Fruit fly (Drosophila melanogaster) whole organism, prepupa: Measurements from ENCODE around the gene goe.

Experiments
- CG10631 ChIP-seq: fragments of 200-800 bp; sonication (Bioruptor generic); optimal IDR thresholded peaks from 2 replicates; lab custom pipeline; 2016; ENCODE audit warnings: missing biosample characterization, missing genetic modification characterization
- CG16779 ChIP-seq: fragments of 200-800 bp; sonication (Bioruptor generic); optimal IDR thresholded peaks from 3 replicates; lab custom pipeline; 2017; ENCODE audit warnings: missing biosample characterization, mild to moderate bottlenecking, missing genetic modification characterization
- CG3032 ChIP-seq: fragments of 200-800 bp; optimal IDR thresholded peaks from 2 replicates; lab custom pipeline; 2019; ENCODE audit warnings: missing biosample characterization, mild to moderate bottlenecking, missing genetic modification characterization, moderate library complexity
- CG32006 ChIP-seq: fragments of 200-800 bp; sonication (Bioruptor generic); optimal IDR thresholded peaks from 3 replicates; lab custom pipeline; 2017; ENCODE audit warnings: missing biosample characterization, mild to moderate bottlenecking, missing genetic modification characterization
- CG6792 ChIP-seq: fragments of 200-800 bp; sonication (Bioruptor generic); optimal IDR thresholded peaks from 3 replicates; lab custom pipeline; 2016; ENCODE audit warnings: missing biosample characterization, missing genetic modification characterization
- CG6854 ChIP-seq: fragments of 200-800 bp; sonication (Bioruptor generic); optimal IDR thresholded peaks from 2 replicates; lab custom pipeline; 2017; ENCODE audit warnings: missing biosample characterization, mild to moderate bottlenecking, missing genetic modification characterization
- CG8319 ChIP-seq: fragments of 200-800 bp; sonication (Bioruptor generic); optimal IDR thresholded peaks from 3 replicates; lab custom pipeline; 2016; ENCODE audit warnings: missing biosample characterization, missing genetic modification characterization
- Eip75B ChIP-seq: fragments of 200-800 bp; sonication (Bioruptor generic); optimal IDR thresholded peaks from 3 replicates; lab custom pipeline; 2016; ENCODE audit warnings: missing biosample characterization, missing genetic modification characterization
- Ets21C ChIP-seq: fragments of 200-800 bp; sonication (Bioruptor generic); optimal IDR thresholded peaks from 3 replicates; lab custom pipeline; 2016; ENCODE audit warnings: missing biosample characterization, missing genetic modification characterization
- Met ChIP-seq: fragments of 200-800 bp; sonication (Bioruptor generic); optimal IDR thresholded peaks from 3 replicates; lab custom pipeline; 2016; ENCODE audit warnings: missing biosample characterization, missing genetic modification characterization
- Sox14 ChIP-seq: fragments of 200-800 bp; sonication (Bioruptor generic); optimal IDR thresholded peaks from 3 replicates; lab custom pipeline; 2016; ENCODE audit warnings: missing biosample characterization, missing genetic modification characterization
- achi ChIP-seq: fragments of 200-800 bp; sonication (Bioruptor generic); optimal IDR thresholded peaks from 3 replicates; lab custom pipeline; 2016; ENCODE audit warnings: missing biosample characterization, missing genetic modification characterization
- ss ChIP-seq, 2 experiments: fragments of 200-800 bp; sonication (Bioruptor generic); optimal IDR thresholded peaks; 2 replicates in 1 of 2; 3 replicates in 1 of 2; lab custom pipeline; 2017 to 2018; ENCODE audit warnings: mild to moderate bottlenecking in 2 of 2, missing biosample characterization in 2 of 2, missing genetic modification characterization in 2 of 2, moderate library complexity in 1 of 2

DNA sequence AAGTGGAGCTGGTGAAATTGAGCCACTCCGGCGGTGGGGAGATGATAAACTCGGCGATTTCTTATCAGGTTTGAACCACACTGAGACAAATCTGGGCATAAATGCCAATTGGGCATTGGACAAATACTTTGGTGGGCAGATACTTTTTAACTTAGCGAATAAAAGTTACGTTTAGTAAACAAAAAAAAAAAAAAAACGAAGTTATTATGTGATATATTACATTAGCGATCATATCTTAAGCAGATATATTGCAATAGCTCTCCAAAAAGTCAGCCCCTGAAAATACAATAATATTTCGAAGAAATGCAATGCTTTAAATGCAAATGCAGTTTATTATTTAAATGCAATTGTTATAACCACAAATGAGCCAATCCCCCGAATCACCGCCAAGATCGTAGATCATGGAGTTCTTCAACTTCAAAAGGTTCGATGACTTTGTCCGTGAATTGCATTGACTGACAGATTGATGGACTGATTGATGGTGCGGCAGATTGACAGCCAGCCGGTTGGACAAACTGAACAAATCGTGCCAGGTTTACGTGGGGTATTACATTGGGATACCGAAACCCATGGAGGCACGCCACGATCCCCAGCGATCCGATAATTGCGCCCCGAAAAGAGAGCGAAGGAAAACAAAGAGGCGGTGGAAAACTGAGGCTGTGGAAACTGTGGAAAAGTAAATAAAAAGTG, 53.7 kb downstream of the goe start:
- TF ChIP-seq CG3032 (tag; lab: Kevin White, UChicago) (no peak), CG32006 (GFP tag; lab: Kevin White, UChicago) (peak; percentile 50), ss (GFP tag; optimal IDR thresholded peaks at IDR 0.05; lab: Kevin White, UChicago) (no peak), CG8319 (GFP tag; lab: Kevin White, UChicago) (no peak), Sox14 (no peak), CG6792 (no peak), achi (GFP tag; lab: Kevin White, UChicago) (no peak), CG6854 (GFP tag; lab: Kevin White, UChicago) (no peak), CG10631 (GFP tag; lab: Kevin White, UChicago) (no peak), Met (GFP tag; lab: Kevin White, UChicago) (no peak), Ets21C (no peak), Eip75B (GFP tag; lab: Kevin White, UChicago) (no peak), CG16779 (no peak)
